Worm (Caenorhabditis elegans): ENCODE data around the gene C25E10.4.

- no peak for TF ChIP-seq T22C8.4 (GFP tag; IDR thresholded peaks at IDR 0.05)
- no peak for TF ChIP-seq tab-1 (GFP tag; IDR thresholded peaks at IDR 0.05)
- TF ChIP-seq ztf-29 (GFP tag; IDR thresholded peaks at IDR 0.05): no peak
- no peak for TF ChIP-seq cog-1 (tag; optimal IDR thresholded peaks at IDR 0.05)
- TF ChIP-seq flt-1 (GFP tag; IDR thresholded peaks at IDR 0.05): no peak
- no peak for TF ChIP-seq ref-1 (GFP tag; conservative IDR thresholded peaks at IDR 0.05)
- no peak for TF ChIP-seq ztf-23 (GFP tag; IDR thresholded peaks at IDR 0.05)
Observed at ce11 chrV:9015540-9015939, 17.8 kb upstream of the C25E10.4 start, which contains the start of gene srt-18.

Data from whole organism, midembryonic.